Fruit fly (Drosophila melanogaster) whole organism, embryonic: ENCODE results near the gene CG13086.

Source experiments
- Adf1 ChIP-seq: fragments of 200-800 bp; sonication (Bioruptor generic); IDR thresholded peaks from 2 replicates; pipeline ENCODE4 v1.3.6; 2022; ENCODE audit warnings: missing biosample characterization, missing genetic modification characterization
- Atf3 ChIP-seq: fragments of 200-800 bp; sonication (Bioruptor generic); optimal IDR thresholded peaks from 3 replicates; lab custom pipeline; 2016; ENCODE audit warnings: missing biosample characterization, missing genetic modification characterization
- Awh ChIP-seq: fragments of 200-800 bp; sonication (Bioruptor generic); IDR thresholded peaks from 2 replicates; pipeline ENCODE4, ENCODE4 v1.3.6; 2022; ENCODE audit warnings: missing biosample characterization, missing genetic modification characterization
- B-H1 ChIP-seq: fragments of 200-800 bp; sonication (Bioruptor generic); IDR thresholded peaks from 3 replicates; pipeline ENCODE4 v1.3.6; 2022; ENCODE audit warnings: missing biosample characterization, missing genetic modification characterization
- C15 ChIP-seq: fragments of 200-800 bp; sonication (Bioruptor generic); IDR thresholded peaks from 3 replicates; pipeline ENCODE4 v1.3.6; 2022; ENCODE audit warnings: missing biosample characterization, missing genetic modification characterization
- CG11093 ChIP-seq: fragments of 200-800 bp; sonication (Bioruptor generic); IDR thresholded peaks from 3 replicates; pipeline ENCODE4 v1.3.6; 2022; ENCODE audit warnings: missing biosample characterization, missing genetic modification characterization
- CG12071 ChIP-seq: fragments of 200-800 bp; sonication (Bioruptor generic); optimal IDR thresholded peaks from 3 replicates; lab custom pipeline; 2018; ENCODE audit warnings: missing biosample characterization, mild to moderate bottlenecking, missing genetic modification characterization
- CG12299 ChIP-seq: fragments of 200-800 bp; sonication (Bioruptor generic); optimal IDR thresholded peaks from 2 replicates; lab custom pipeline; 2018; ENCODE audit warnings: missing biosample characterization, mild to moderate bottlenecking, missing genetic modification characterization
- CG1233 ChIP-seq: fragments of 200-800 bp; sonication (Bioruptor generic); optimal IDR thresholded peaks from 4 replicates; lab custom pipeline; 2018; ENCODE audit warnings: missing biosample characterization, mild to moderate bottlenecking, missing genetic modification characterization
- CG13624 ChIP-seq: fragments of 200-800 bp; sonication (Bioruptor generic); optimal IDR thresholded peaks from 2 replicates; lab custom pipeline; 2016; ENCODE audit warnings: missing biosample characterization, missing genetic modification characterization
- CG13775 ChIP-seq: fragments of 200-800 bp; sonication (Bioruptor generic); optimal IDR thresholded peaks from 3 replicates; lab custom pipeline; 2017; ENCODE audit warnings: missing biosample characterization, mild to moderate bottlenecking, missing genetic modification characterization
- CG14710 ChIP-seq: fragments of 200-800 bp; sonication (Bioruptor generic); optimal IDR thresholded peaks from 3 replicates; lab custom pipeline; 2019; ENCODE audit warnings: missing biosample characterization, mild to moderate bottlenecking, missing genetic modification characterization, moderate library complexity
- CG14965 ChIP-seq: fragments of 200-800 bp; sonication (Bioruptor generic); optimal IDR thresholded peaks from 2 replicates; lab custom pipeline; 2016; ENCODE audit warnings: missing biosample characterization, missing genetic modification characterization, borderline replicate concordance
- CG15479 ChIP-seq: fragments of 200-800 bp; sonication (Bioruptor generic); optimal IDR thresholded peaks from 3 replicates; lab custom pipeline; 2019; ENCODE audit warnings: missing biosample characterization, mild to moderate bottlenecking, missing genetic modification characterization, moderate library complexity
- CG16863 ChIP-seq: fragments of 200-800 bp; sonication (Bioruptor generic); optimal IDR thresholded peaks from 3 replicates; lab custom pipeline; 2016; ENCODE audit warnings: missing biosample characterization, missing genetic modification characterization
- CG17568 ChIP-seq: fragments of 200-800 bp; sonication (Bioruptor generic); optimal IDR thresholded peaks from 2 replicates; lab custom pipeline; 2018; ENCODE audit warnings: missing biosample characterization, mild to moderate bottlenecking, missing genetic modification characterization, moderate library complexity
- CG1832 ChIP-seq: fragments of 200-800 bp; sonication (Bioruptor generic); optimal IDR thresholded peaks from 2 replicates; lab custom pipeline; 2017; ENCODE audit warnings: missing biosample characterization, mild to moderate bottlenecking, missing genetic modification characterization, inconsistent platforms
- CG2120 ChIP-seq: fragments of 200-800 bp; sonication (Bioruptor generic); optimal IDR thresholded peaks from 3 replicates; lab custom pipeline; 2016; ENCODE audit warnings: missing biosample characterization, missing genetic modification characterization
- CG30403 ChIP-seq: fragments of 200-800 bp; sonication (Bioruptor generic); optimal IDR thresholded peaks from 3 replicates; lab custom pipeline; 2016; ENCODE audit warnings: missing biosample characterization, missing genetic modification characterization
- CG31365 ChIP-seq: fragments of 200-800 bp; sonication (Bioruptor generic); optimal IDR thresholded peaks from 2 replicates; lab custom pipeline; 2018; ENCODE audit warnings: missing biosample characterization, mild to moderate bottlenecking, missing genetic modification characterization
- CG31388 ChIP-seq: fragments of 200-800 bp; sonication (Bioruptor generic); optimal IDR thresholded peaks from 2 replicates; lab custom pipeline; 2016; ENCODE audit warnings: missing biosample characterization, missing genetic modification characterization
- CG3726 ChIP-seq: fragments of 200-800 bp; sonication (Bioruptor generic); IDR thresholded peaks from 3 replicates; pipeline ENCODE4, ENCODE4 v1.3.6; 2022; ENCODE audit warnings: missing biosample characterization, missing genetic modification characterization
- CG8290 ChIP-seq, 3 experiments: fragments of 200-800 bp; sonication (Bioruptor generic); optimal IDR thresholded peaks; 2 replicates each; lab custom pipeline; 2016 to 2019; ENCODE audit warnings: missing biosample characterization in 3 of 3, missing genetic modification characterization in 3 of 3, mild to moderate bottlenecking in 2 of 3, moderate library complexity in 1 of 3
- CG8478 ChIP-seq: fragments of >200 bp; optimal IDR thresholded peaks from 2 replicates; lab custom pipeline; 2018
- CG8924 ChIP-seq: fragments of 200-800 bp; optimal IDR thresholded peaks from 3 replicates; lab custom pipeline; 2019; ENCODE audit warnings: missing biosample characterization, mild to moderate bottlenecking, missing genetic modification characterization, moderate library complexity
- CG9437 ChIP-seq: fragments of 200-800 bp; sonication (Bioruptor generic); optimal IDR thresholded peaks from 2 replicates; lab custom pipeline; 2018; ENCODE audit warnings: missing biosample characterization, mild to moderate bottlenecking, missing genetic modification characterization
- GATAe ChIP-seq: fragments of 200-800 bp; sonication (Bioruptor generic); conservative IDR thresholded peaks from 2 replicates; pipeline ENCODE4 v1.3.6; 2022; ENCODE audit warnings: missing biosample characterization, missing genetic modification characterization
- Gug ChIP-seq: fragments of 200-800 bp; sonication (Bioruptor generic); IDR thresholded peaks from 4 replicates; pipeline ENCODE4 v1.3.6; 2022; ENCODE audit warnings: missing biosample characterization, missing genetic modification characterization
- HmgZ ChIP-seq: fragments of 200-800 bp; sonication (Bioruptor generic); optimal IDR thresholded peaks from 2 replicates; lab custom pipeline; 2018; ENCODE audit warnings: missing biosample characterization, mild to moderate bottlenecking, missing genetic modification characterization
- Kr ChIP-seq: fragments of 200-800 bp; sonication (Bioruptor generic); optimal IDR thresholded peaks from 2 replicates; lab custom pipeline; 2017; ENCODE audit warnings: missing biosample characterization, mild to moderate bottlenecking, missing genetic modification characterization
- Neu2 ChIP-seq: fragments of 200-800 bp; sonication (Bioruptor generic); optimal IDR thresholded peaks from 3 replicates; lab custom pipeline; 2016; ENCODE audit warnings: missing biosample characterization, missing genetic modification characterization, borderline replicate concordance
- Optix ChIP-seq: fragments of 200-800 bp; sonication (Bioruptor generic); IDR thresholded peaks from 3 replicates; pipeline ENCODE4 v1.3.6; 2022; ENCODE audit warnings: missing biosample characterization, missing genetic modification characterization
- Ravus ChIP-seq: fragments of 200-800 bp; sonication (Bioruptor generic); IDR thresholded peaks from 2 replicates; pipeline ENCODE4 v1.3.6; 2022; ENCODE audit warnings: missing biosample characterization, missing genetic modification characterization
- Rx ChIP-seq: fragments of 200-800 bp; sonication (Bioruptor generic); IDR thresholded peaks from 2 replicates; pipeline ENCODE4 v1.3.6; 2022; ENCODE audit warnings: missing biosample characterization, missing genetic modification characterization
- amos ChIP-seq: fragments of 200-800 bp; sonication (Bioruptor generic); IDR thresholded peaks from 2 replicates; pipeline ENCODE4 v1.3.6; 2022; ENCODE audit warnings: missing biosample characterization, missing genetic modification characterization; ENCODE audit not compliant: partially characterized antibody
- ato ChIP-seq: fragments of 200-800 bp; sonication (Bioruptor generic); IDR thresholded peaks from 2 replicates; pipeline ENCODE4 v1.3.6; 2022; ENCODE audit warnings: missing biosample characterization, missing genetic modification characterization; ENCODE audit not compliant: partially characterized antibody
- az2 ChIP-seq: fragments of 200-800 bp; sonication (Bioruptor generic); optimal IDR thresholded peaks from 3 replicates; lab custom pipeline; 2016; ENCODE audit warnings: missing biosample characterization, missing genetic modification characterization
- cad ChIP-seq: fragments of >200 bp; optimal IDR thresholded peaks from 2 replicates; lab custom pipeline; 2017; ENCODE audit warnings: missing biosample characterization, missing genetic modification characterization
- cg ChIP-seq: fragments of 200-800 bp; sonication (Bioruptor generic); optimal IDR thresholded peaks from 3 replicates; lab custom pipeline; 2019; ENCODE audit warnings: missing biosample characterization, mild to moderate bottlenecking, missing genetic modification characterization, moderate library complexity
- chn ChIP-seq: fragments of 200-800 bp; sonication (Bioruptor generic); optimal IDR thresholded peaks from 2 replicates; lab custom pipeline; 2016; ENCODE audit warnings: missing biosample characterization, missing genetic modification characterization
- crp ChIP-seq, 2 experiments: fragments of 200-800 bp; sonication (Bioruptor generic); optimal IDR thresholded peaks; 2 replicates in 1 of 2; 3 replicates in 1 of 2; lab custom pipeline; 2017; ENCODE audit warnings: missing biosample characterization in 2 of 2, missing genetic modification characterization in 2 of 2, mild to moderate bottlenecking in 1 of 2, moderate library complexity in 1 of 2
- nau ChIP-seq: fragments of 200-800 bp; sonication (Bioruptor generic); optimal IDR thresholded peaks from 3 replicates; lab custom pipeline; 2017; ENCODE audit warnings: missing biosample characterization, mild to moderate bottlenecking, missing genetic modification characterization, missing genetic modification reagents
- p53 ChIP-seq: fragments of 200-800 bp; sonication (Bioruptor generic); optimal IDR thresholded peaks from 2 replicates; lab custom pipeline; 2016; ENCODE audit warnings: missing biosample characterization, missing genetic modification characterization
- prd ChIP-seq, 3 experiments: fragments of >200 bp in 2 of 3; fragments of 200-800 bp in 1 of 3; sonication (Bioruptor generic) in 1 of 3; optimal IDR thresholded peaks in 2 of 3; IDR thresholded peaks in 1 of 3; 2 replicates in 2 of 3; 3 replicates in 1 of 3; pipeline versions ENCODE4 v1.3.6 to Lab custom; 2017 to 2022; ENCODE audit warnings: missing biosample characterization in 1 of 3, missing genetic modification characterization in 1 of 3
- sens ChIP-seq: fragments of 200-800 bp; sonication (Bioruptor generic); peaks from one replicate; lab custom pipeline; 2016; ENCODE audit warnings: missing biosample characterization, missing genetic modification characterization
- seq ChIP-seq: fragments of 200-800 bp; sonication (Bioruptor generic); IDR thresholded peaks from 2 replicates; pipeline ENCODE4 v1.3.6; 2022; ENCODE audit warnings: missing biosample characterization, missing genetic modification characterization
- so ChIP-seq: fragments of 200-800 bp; sonication (Bioruptor generic); IDR thresholded peaks from 3 replicates; pipeline ENCODE4 v1.3.6; 2022; ENCODE audit warnings: missing biosample characterization, missing genetic modification characterization
- tgo ChIP-seq: fragments of 200-800 bp; sonication (Bioruptor generic); IDR thresholded peaks from 3 replicates; pipeline ENCODE4 v1.3.6; 2022; ENCODE audit warnings: missing biosample characterization, missing genetic modification characterization
- twi ChIP-seq: fragments of 200-800 bp; optimal IDR thresholded peaks from 2 replicates; lab custom pipeline; 2019; ENCODE audit warnings: missing biosample characterization, mild to moderate bottlenecking, missing genetic modification characterization, moderate library complexity
- zen ChIP-seq: fragments of 200-800 bp; sonication (Bioruptor generic); optimal IDR thresholded peaks from 3 replicates; lab custom pipeline; 2018; ENCODE audit warnings: missing biosample characterization, mild to moderate bottlenecking, missing genetic modification characterization, moderate library complexity

The CG13086 gene

dm6 chr2L:19333972-19334371 lies 30.2 kb upstream of the CG13086 start (continued):
- no peak for TF ChIP-seq CG1233 (GFP tag; lab: Kevin White, UChicago)
- TF ChIP-seq CG30403 (GFP tag; lab: Kevin White, UChicago): no peak
- no peak for TF ChIP-seq crp (GFP tag; optimal IDR thresholded peaks at IDR 0.05; lab: Kevin White, UChicago)
- no peak for TF ChIP-seq so (GFP tag; lab: Robert Waterston, UW)
- TF ChIP-seq CG31365 (tag; lab: Kevin White, UChicago): no peak
- no peak for TF ChIP-seq CG14965 (GFP tag; lab: Kevin White, UChicago)
- peak; percentile 21 for TF ChIP-seq cg (GFP tag; lab: Kevin White, UChicago)
- no peak for TF ChIP-seq prd (optimal IDR thresholded peaks at IDR 0.05; lab: Kevin White, UChicago)
- no peak; the same call in 2 of the 3 replicates for TF ChIP-seq prd (GFP tag; IDR thresholded peaks at IDR 0.05; lab: Robert Waterston, UW)
- no peak for TF ChIP-seq nau (GFP tag; lab: Kevin White, UChicago)
- TF ChIP-seq CG9437 (GFP tag; lab: Kevin White, UChicago): no peak
- TF ChIP-seq CG13624 (GFP tag; lab: Kevin White, UChicago): no peak
- TF ChIP-seq cad (GFP tag; lab: Kevin White, UChicago): peak; percentile 26
- TF ChIP-seq Awh (GFP tag; lab: Robert Waterston, UW): no peak
- TF ChIP-seq zen: peak; percentile 87
- TF ChIP-seq sens (GFP tag; lab: Kevin White, UChicago): peak; percentile 66
- no peak for TF ChIP-seq CG12071 (GFP tag; lab: Kevin White, UChicago)
- no peak for TF ChIP-seq CG14710 (tag; lab: Kevin White, UChicago)
- TF ChIP-seq Adf1 (GFP tag; lab: Robert Waterston, UW): no peak
- no peak for TF ChIP-seq Ravus (GFP tag; lab: Robert Waterston, UW)
- TF ChIP-seq CG15479: peak; percentile 25
- TF ChIP-seq C15 (GFP tag; lab: Robert Waterston, UW): no peak
- TF ChIP-seq Kr (GFP tag; lab: Kevin White, UChicago): peak; percentile 51
- no peak for TF ChIP-seq CG2120 (GFP tag; lab: Kevin White, UChicago)
- TF ChIP-seq CG3726 (GFP tag; lab: Robert Waterston, UW): no peak
- TF ChIP-seq Neu2 (GFP tag; lab: Kevin White, UChicago): no peak

DNA sequence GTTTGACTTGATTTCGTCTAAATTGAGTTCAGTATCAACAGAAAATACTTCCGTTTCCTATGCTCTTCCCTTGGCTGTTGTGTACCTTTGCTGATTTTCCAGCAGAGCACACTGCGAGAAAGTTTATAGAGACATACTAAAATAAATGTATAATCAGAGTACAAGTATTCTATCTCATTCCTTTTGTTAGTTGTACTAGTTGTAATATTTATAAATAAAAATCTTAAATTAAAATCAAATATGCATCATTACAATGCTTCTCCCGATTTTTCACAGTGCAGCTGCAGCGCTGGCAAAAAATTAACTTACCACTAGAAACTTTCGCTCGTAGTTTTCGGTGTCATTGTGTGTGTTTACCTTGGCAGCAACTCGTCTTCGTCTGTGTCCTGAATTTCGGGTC lies 29.1 kb upstream of the CG13086 start:
- no peak for TF ChIP-seq CG1832
- TF ChIP-seq CG16863 (GFP tag; lab: Kevin White, UChicago): peak; percentile 29
- TF ChIP-seq Optix (GFP tag; lab: Robert Waterston, UW): peak; percentile 55; the same call in 2 of the 3 replicates
- TF ChIP-seq HmgZ (tag; lab: Kevin White, UChicago): no peak
- TF ChIP-seq Atf3: peak; percentile 26
- no peak for TF ChIP-seq GATAe
- no peak for TF ChIP-seq CG12299 (tag; lab: Kevin White, UChicago)
- peak; percentile 36; the same call in 1 of the 2 replicates for TF ChIP-seq Rx (GFP tag; lab: Robert Waterston, UW)
- no peak for TF ChIP-seq ato (GFP tag; lab: Robert Waterston, UW)
- peak; percentile 47 for TF ChIP-seq CG17568
- TF ChIP-seq Gug (GFP tag; lab: Robert Waterston, UW): no peak
- no peak for TF ChIP-seq CG31388 (GFP tag; lab: Kevin White, UChicago)
- peak; percentile 51; the same call in 2 of the 3 replicates for TF ChIP-seq tgo (GFP tag; lab: Robert Waterston, UW)
- TF ChIP-seq CG8290 (GFP tag; optimal IDR thresholded peaks at IDR 0.05; lab: Kevin White, UChicago): no peak
- TF ChIP-seq CG8290 (tag; optimal IDR thresholded peaks at IDR 0.05; lab: Kevin White, UChicago): no peak
- no peak for TF ChIP-seq CG11093
- 0 out of 2 replicates have a peak, but pooled peaks have one; percentile 8 for TF ChIP-seq seq
- no peak for TF ChIP-seq CG8478 (lab: Kevin White, UChicago)
- TF ChIP-seq chn: peak; percentile 60
- peak; percentile 59 for TF ChIP-seq az2 (GFP tag; lab: Kevin White, UChicago)
- no peak for TF ChIP-seq p53 (GFP tag; lab: Kevin White, UChicago)
- TF ChIP-seq amos (GFP tag; lab: Robert Waterston, UW): no peak
- TF ChIP-seq CG13775 (GFP tag; lab: Kevin White, UChicago): peak; percentile 67
- TF ChIP-seq CG8924 (tag; lab: Kevin White, UChicago): peak; percentile 66
- peak; percentile 42; the same call in 2 of the 3 replicates for TF ChIP-seq B-H1 (GFP tag; lab: Robert Waterston, UW)
- peak; percentile 40 for TF ChIP-seq twi
